Worm (Caenorhabditis elegans) whole organism, L2 larva: ENCODE results near the gene clk-2.

ENCODE experiments used
- blmp-1 ChIP-seq: sonication (generic microtip); optimal IDR thresholded peaks from 2 replicates; lab custom pipeline; 2017; ENCODE audit warnings: missing genetic modification characterization, mild to moderate bottlenecking, missing compliant biosample characterization, antibody characterized with exemption, moderate library complexity; ENCODE audit not compliant: insufficient read depth
- dmd-4 ChIP-seq: sonication (generic microtip); optimal IDR thresholded peaks from 2 replicates; lab custom pipeline; 2017; ENCODE audit warnings: missing biosample characterization, missing genetic modification characterization
- fos-1 ChIP-seq: fragments of 150-350 bp; optimal IDR thresholded peaks from 2 replicates; lab custom pipeline; 2014; ENCODE audit warnings: missing biosample characterization, missing genetic modification characterization
- gmeb-1 ChIP-seq: fragments of 150-350 bp; optimal IDR thresholded peaks from 2 replicates; lab custom pipeline; 2014; ENCODE audit warnings: missing biosample characterization, missing genetic modification characterization
- lin-39 ChIP-seq: fragments of 150-350 bp; optimal IDR thresholded peaks from 2 replicates; lab custom pipeline; 2014; ENCODE audit warnings: missing biosample characterization, missing genetic modification reagents, missing genetic modification characterization
- nhr-77 ChIP-seq: fragments of 150-350 bp; optimal IDR thresholded peaks from 2 replicates; lab custom pipeline; 2014; ENCODE audit warnings: missing biosample characterization, missing genetic modification characterization
- snpc-4 ChIP-seq: fragments of 150-350 bp; optimal IDR thresholded peaks from 2 replicates; lab custom pipeline; 2014; ENCODE audit warnings: missing biosample characterization, missing genetic modification characterization
- ztf-1 ChIP-seq: fragments of 200-800 bp; sonication (Bioruptor generic); conservative IDR thresholded peaks from 2 replicates; pipeline ENCODE4 v1.3.6; 2022; ENCODE audit warnings: missing genetic modification characterization, missing compliant biosample characterization

DNA sequence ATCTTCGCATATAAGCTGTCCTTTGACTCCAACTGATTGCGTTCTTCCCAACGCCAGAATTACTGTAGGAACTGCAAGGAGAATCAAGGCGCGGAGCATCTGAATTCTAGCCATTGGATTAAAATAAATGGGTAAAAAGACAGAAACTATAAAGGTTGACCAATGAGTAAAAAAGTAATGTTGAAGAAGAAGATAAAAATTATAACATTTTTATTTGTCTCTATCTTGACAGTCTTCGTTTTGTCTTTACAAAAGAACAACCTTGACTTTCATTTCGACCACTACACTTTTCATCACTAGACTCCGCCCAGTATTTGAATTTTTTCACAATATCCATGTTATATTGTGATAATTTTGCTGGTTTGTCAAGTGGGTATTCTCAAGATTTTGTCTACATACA, 46.9 kb upstream of the clk-2 start, which contains the start of gene ttr-8:
- no peak for TF ChIP-seq blmp-1
- no peak for TF ChIP-seq lin-39 (tag; lab: Kevin White, UChicago)
- TF ChIP-seq gmeb-1 (tag; lab: Kevin White, UChicago): no peak
- TF ChIP-seq snpc-4: no peak
- no peak for TF ChIP-seq fos-1 (tag; lab: Kevin White, UChicago)
- no peak for TF ChIP-seq dmd-4
- no peak for TF ChIP-seq ztf-1 (GFP tag; lab: Robert Waterston, UW)
- TF ChIP-seq nhr-77 (tag; lab: Kevin White, UChicago): no peak
